Worm (Caenorhabditis elegans) whole organism, L2 larva: ENCODE measurements around the gene clec-75.

ENCODE experiments used
- ZK546.5 ChIP-seq: sonication (generic microtip); optimal IDR thresholded peaks from 2 replicates; lab custom pipeline; 2017; ENCODE audit warnings: missing biosample characterization, missing genetic modification characterization
- ceh-16 ChIP-seq: fragments of 150-350 bp; optimal IDR thresholded peaks from 2 replicates; lab custom pipeline; 2014; ENCODE audit warnings: missing biosample characterization, missing genetic modification characterization
- lin-13 ChIP-seq: fragments of 150-350 bp; optimal IDR thresholded peaks from 2 replicates; lab custom pipeline; 2014; ENCODE audit warnings: missing biosample characterization, missing genetic modification reagents, missing genetic modification characterization

ce11 chrIV:3914462-3914861, 46.1 kb upstream of the clec-75 start, which contains the start of gene F56D6.19:
- TF ChIP-seq ZK546.5: no peak
- no peak for TF ChIP-seq lin-13
- no peak for TF ChIP-seq ceh-16 (tag; lab: Kevin White, UChicago)
